Worm (Caenorhabditis elegans) whole organism, L4/young adult: Measurements from ENCODE around the gene frm-8.
"Not testable (repeated sequence)": the region's sequence is repeated elsewhere in the genome, so short reads cannot be mapped to it uniquely, and the experiment has no call there.

Experiments used
- W03F9.2 ChIP-seq: fragments of 150-350 bp; optimal IDR thresholded peaks from 2 replicates; lab custom pipeline; 2014; ENCODE audit warnings: missing biosample characterization, missing genetic modification characterization
- dao-5 ChIP-seq: sonication (generic microtip); optimal IDR thresholded peaks from 2 replicates; lab custom pipeline; 2016; ENCODE audit warnings: missing genotype, missing genetic modification characterization, moderate library complexity, missing compliant biosample characterization
- him-1 ChIP-seq: sonication (generic microtip); optimal IDR thresholded peaks from 2 replicates; lab custom pipeline; 2016; ENCODE audit warnings: missing genotype, missing genetic modification reagents, missing genetic modification characterization, missing compliant biosample characterization

Gene frm-8

DNA sequence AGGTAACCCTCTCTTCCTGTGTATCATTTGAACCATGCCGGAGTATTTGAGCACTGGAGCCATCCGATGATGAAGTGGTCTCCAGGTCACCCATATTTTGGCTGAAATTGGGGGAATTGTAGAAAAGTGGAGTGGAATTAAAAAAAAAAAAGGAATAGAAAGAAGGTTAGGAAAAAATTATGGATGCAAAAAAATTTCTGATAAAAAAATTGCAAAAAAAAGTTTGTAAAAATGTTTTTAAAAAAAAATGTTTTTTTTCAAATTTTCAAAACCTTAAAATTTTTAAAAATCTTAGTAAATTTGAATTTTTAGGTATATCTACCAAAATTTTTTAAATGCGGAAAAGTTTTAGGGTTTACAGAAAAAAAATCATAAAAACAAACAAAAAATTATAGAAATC is at the start of gene frm-8:
TSS of gene frm-8 (minus strand) at position 101 of the 400 bp plus-strand sequence.
- no peak for TF ChIP-seq him-1
- no peak for TF ChIP-seq dao-5 (tag; lab: Kevin White, UChicago)
- TF ChIP-seq W03F9.2 (tag; lab: Kevin White, UChicago), result no peak

DNA sequence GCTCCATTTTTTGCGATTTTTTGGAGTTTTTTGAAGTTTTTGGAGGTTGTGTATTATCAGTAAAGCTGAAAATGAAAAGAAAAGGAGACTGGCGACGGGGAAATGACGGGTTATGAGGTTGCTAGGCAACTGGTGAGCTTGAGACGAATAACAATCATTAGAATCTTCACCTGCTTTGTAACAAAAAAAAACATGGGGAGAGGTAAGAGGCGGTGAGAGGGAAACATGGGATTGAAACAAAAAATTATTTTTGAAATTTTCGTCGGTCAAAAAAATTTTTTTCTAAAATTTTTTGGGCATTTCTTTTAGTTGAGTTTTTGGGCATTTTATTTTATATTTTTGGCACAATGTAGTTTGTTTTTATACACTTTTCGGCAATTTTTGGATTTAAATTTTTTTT is 47.7 kb upstream of the frm-8 start, which contains the start of gene Y53G8AM.7:
TSS of gene Y53G8AM.7 (minus strand) at position 101 of the 400 bp plus-strand sequence.
- TF ChIP-seq him-1, result no peak
- TF ChIP-seq dao-5 (tag; lab: Kevin White, UChicago), result no peak
- TF ChIP-seq W03F9.2 (tag; lab: Kevin White, UChicago), result no peak

DNA sequence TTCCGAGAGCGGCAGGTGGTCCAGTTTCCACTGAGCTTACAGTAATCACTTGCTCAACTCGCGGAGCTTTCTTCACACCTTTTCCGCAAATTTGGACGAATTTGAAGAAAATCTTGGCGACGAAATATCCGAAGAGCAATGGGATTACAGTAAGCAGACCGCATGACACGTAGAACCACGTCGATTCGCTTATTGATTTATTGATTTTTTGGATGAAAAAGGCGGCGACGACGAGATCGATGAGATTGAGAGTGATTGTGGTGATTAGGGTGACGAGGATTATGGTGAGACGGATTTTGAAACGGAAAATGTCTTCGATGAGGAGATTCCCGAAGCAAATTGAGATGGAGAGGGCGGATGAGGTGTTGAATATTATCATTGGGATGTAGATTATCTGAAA is 44.7 kb upstream of the frm-8 start:
- TF ChIP-seq him-1 (no peak), dao-5 (tag; lab: Kevin White, UChicago) (no peak), W03F9.2 (tag; lab: Kevin White, UChicago) (no peak)

DNA sequence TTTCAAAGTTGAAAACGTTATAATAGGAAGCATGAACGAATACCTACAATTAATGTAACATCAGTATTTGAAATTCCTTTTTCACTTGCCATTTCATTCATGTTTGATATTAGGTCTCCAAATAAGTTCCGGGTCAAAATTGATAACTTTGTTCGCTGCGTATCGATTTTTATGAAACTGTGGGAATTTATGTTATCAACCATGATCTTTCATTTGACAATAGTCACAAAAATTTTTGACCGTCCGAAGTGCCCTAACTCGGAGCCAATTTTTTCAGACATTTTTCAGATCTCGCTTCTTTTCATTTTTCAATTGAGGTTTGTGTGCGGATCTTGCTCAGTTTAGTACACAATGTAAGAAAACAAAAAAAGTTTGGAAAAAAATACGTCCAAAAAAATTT is 40.7 kb upstream of the frm-8 start, which contains the start of gene Y53G8AM.6:
TSS of gene Y53G8AM.6 (minus strand) at position 101 of the 400 bp plus-strand sequence.
- TF ChIP-seq W03F9.2 (tag; lab: Kevin White, UChicago); him-1; dao-5 (tag; lab: Kevin White, UChicago): not testable (repeated sequence)

DNA sequence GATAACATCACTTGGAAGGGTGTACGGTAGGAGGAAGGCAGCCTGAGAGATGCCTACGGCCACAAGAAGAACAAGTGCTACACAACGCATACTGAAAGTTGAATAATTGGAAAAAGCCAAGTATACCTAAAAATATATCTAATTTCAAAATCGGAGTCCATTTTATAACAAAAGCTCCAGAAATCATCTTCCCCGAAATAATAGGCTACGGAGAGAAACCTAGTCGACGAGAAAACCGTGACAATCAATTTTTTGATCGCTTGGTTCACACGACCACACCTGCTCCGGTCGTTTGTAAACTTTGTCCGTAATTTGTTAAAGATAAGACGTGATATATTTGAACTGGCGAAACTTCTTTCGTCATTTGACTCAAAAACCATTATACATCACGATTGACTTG is 39.4 kb upstream of the frm-8 start, which contains the start of gene nspg-7.2:
TSS of gene nspg-7.2 (minus strand) at position 101 of the 400 bp plus-strand sequence.
- no peak for TF ChIP-seq dao-5 (tag; lab: Kevin White, UChicago)
- TF ChIP-seq him-1, result no peak
- TF ChIP-seq W03F9.2 (tag; lab: Kevin White, UChicago), result no peak

DNA sequence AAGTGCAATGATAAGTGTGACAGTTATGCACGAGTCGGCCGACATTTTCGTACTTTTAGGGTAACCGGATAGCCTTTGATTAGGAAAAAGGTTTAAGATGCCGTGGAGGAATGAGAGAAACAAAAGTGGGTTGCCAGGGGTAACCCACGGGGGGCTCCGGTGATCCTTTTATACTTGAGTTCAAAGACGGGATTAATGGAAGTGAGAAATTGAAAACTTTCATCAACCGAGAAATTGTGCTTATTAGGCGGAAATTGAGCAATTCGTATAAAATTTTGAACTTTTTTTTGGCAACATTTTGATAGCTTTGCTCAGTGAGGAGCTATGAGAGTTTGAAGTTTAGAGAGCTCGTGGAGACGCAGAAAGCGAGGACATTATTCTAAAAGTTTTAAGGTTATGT is 36.6 kb upstream of the frm-8 start, which contains the start of gene Y53G8AM.4:
TSS of gene Y53G8AM.4 (minus strand) at position 101 of the 400 bp plus-strand sequence.
- TF ChIP-seq W03F9.2 (tag; lab: Kevin White, UChicago) (no peak), him-1 (no peak), dao-5 (tag; lab: Kevin White, UChicago) (no peak)

DNA sequence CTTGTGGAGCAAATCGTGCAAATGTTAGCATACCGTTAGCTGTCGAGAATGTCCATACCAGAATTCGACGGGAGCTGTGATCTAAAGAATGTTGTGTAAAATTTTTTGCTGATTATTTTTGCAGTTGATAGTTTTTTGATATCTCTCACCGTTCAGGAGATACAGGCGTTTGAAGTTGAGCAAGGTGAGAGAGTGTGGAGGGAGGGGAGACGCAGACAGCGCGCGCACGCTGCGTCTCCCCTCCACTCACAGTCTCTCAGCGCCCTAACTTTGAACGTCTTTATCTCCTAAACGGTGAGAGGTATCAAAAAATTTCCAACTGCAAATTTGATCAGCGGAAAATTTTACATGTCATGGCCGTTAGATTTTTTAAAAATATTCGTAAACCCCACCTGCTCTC is 36.1 kb upstream of the frm-8 start:
- TF ChIP-seq W03F9.2 (tag; lab: Kevin White, UChicago) (no peak), him-1 (no peak), dao-5 (tag; lab: Kevin White, UChicago) (no peak)

DNA sequence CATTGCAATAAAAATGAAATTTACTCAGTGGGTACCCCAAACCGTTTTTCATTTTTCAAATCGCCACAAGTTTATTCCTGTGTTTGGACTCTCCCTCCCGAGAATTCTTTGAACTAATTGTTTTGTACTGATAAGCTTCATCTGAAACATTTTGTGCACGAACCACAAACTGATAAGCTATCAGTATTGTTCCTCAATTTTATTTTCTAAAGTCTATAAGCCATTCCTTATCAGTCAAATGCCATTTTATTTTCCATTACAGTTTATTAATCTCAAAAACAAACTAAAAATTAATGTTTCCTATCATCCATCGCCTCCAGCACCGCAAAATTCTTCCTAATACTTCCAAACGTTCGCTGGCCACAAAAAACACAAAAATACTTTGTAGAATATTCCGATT is 34.8 kb upstream of the frm-8 start:
- TF ChIP-seq dao-5 (tag; lab: Kevin White, UChicago), result no peak
- no peak for TF ChIP-seq him-1
- TF ChIP-seq W03F9.2 (tag; lab: Kevin White, UChicago), result no peak

DNA sequence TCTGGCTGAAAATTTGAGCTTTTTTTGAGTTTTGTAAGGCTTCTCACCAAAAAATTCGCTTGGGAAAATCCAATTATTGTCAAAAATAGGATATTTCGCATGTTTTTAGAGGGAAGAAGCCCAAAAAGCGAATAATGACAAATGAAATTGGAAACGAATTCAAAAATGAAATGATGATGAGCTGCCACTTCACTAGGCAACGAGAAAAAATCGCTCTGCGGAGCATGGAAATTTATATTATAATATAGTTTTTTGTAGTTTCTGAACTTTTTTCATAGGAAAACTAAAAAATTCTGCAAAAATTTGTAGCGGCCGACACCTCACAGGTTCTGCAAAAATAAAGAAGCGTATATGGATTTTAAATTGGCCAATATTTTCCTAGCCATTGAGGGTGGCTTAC is 34.1 kb upstream of the frm-8 start, which contains the start of gene Y53G8AL.3:
TSS of gene Y53G8AL.3 (minus strand) at position 101 of the 400 bp plus-strand sequence.
- TF ChIP-seq dao-5 (tag; lab: Kevin White, UChicago) (no peak), him-1 (no peak)

DNA sequence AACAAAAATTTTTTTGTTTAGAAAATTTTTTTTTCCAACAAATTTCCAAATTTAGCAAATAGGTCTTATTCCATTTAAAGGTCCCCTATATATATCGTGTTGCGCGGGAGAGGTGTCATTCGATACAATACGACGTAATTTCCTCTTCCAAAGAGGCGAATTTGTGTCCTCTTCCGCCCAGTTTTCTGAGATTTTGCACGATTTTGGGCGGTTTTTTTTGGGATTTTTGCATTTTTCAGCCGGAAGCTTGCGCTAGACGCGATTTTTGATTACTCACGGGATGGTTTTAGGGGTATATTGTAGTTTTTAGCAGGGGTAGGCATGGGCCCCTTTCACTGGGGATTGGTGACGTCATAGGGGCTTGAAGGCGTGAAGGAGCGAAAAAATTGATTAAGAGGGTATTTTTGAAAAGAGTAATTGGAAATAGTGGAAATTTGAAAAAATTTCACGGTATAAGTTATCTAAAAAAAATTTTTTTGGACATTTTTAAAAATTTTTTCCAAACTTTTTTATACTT is 31.7 kb upstream of the frm-8 start, which contains the start of gene Y53G8AL.4:
TSS of gene Y53G8AL.4 (minus strand) at position 51 of the 517 bp plus-strand sequence.
- TF ChIP-seq W03F9.2 (tag; lab: Kevin White, UChicago) (no peak), him-1 (no peak), dao-5 (tag; lab: Kevin White, UChicago) (no peak)

DNA sequence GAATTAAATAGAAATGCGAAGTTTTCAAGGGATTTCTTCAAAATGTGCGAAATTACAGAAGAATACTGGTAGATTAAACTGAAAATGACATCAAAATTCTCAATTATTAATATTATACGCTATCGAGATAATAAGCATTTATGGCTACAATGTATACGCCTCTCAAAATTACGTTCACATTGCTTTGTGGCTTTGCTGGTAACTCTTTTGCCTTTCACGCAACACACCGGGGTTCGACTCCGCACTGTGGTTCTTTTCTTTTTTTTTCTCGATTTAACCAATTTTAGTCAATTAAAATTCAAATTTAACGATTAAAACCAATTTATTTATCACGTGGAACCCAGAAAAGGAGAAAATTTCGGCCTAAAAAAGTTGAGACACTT is 30.1 kb upstream of the frm-8 start:
- TF ChIP-seq him-1, result no peak
- TF ChIP-seq W03F9.2 (tag; lab: Kevin White, UChicago), result no peak
- peak; percentile 61 for TF ChIP-seq dao-5 (tag; lab: Kevin White, UChicago)

DNA sequence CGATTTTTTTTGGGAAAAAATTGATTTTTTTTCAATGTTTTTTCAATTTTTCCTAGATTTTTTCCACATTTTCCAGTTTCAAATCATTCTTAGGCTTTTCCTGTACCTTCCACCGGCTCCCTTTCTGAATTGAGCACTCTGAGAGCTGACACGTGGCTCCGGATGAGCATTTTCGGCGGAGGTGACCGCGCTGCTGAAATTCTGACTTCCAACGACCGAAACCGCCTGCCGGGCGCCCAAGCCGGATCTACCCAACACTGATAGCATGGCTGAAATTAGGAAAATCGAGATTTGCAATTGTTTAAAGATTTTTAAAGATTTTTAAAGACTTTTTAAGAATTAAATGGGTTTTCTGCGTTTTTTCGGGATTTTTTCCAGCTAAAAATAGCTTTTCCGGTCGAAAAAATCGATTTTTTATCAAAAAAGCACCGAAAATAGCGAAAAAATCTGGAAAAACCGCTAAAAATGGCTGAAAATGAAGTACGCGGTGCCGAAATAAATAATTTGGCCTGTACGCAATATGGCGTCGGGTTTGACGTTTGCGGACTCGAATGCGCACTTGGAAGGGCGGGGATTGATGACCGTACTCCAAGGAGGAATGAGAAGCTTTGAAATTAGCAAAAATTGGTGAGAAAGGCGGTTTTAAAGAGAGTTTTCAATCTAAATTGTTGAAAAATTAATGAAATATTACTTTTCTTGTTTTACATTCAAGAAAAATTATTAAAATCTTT is 29.5 kb upstream of the frm-8 start, which contains the start of gene nduf-9:
TSS of gene nduf-9 (minus strand) at position 269 of the 731 bp plus-strand sequence.
- no peak for TF ChIP-seq him-1
- peak; percentile 39 for TF ChIP-seq W03F9.2 (tag; lab: Kevin White, UChicago)
- no peak for TF ChIP-seq dao-5 (tag; lab: Kevin White, UChicago)

DNA sequence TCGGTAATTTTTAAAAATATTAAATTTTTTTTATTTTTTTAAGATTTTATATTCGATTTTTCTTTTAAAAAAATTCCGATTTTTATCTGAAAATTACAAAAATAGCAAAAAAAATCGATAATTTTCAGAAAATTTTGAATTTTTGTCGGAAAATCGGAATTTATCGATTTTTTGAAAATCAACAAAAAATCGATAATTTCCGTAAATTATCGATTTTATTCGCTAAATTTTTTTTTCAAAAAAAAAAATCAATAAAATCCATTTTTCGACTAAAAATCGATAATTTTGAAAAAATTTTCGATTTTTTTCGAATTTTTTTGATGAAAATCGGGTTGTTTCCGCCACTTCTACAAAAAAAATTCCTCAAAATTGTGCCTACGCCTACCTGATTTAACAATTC is 23.4 kb upstream of the frm-8 start:
- TF ChIP-seq W03F9.2 (tag; lab: Kevin White, UChicago) (no peak), dao-5 (tag; lab: Kevin White, UChicago) (no peak), him-1 (no peak)

DNA sequence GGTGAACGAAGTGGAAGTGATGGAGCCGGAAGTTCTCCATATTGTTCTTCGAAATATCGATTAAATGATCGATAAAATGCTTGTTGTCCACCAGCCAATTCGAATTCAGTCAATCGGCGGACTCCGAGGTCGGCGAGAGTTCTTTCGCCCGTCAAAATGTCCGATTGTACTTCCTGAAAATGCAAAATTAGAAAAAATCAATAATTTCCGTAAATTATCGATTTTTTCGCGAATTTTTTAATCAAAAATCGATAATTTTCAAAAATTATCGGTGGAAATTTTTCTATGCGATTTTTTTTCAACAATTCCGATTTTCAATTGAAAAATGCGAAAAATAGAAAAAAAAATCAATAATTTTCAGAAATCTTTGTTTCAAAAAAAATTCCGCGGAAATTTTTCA is 23.0 kb upstream of the frm-8 start:
- TF ChIP-seq W03F9.2 (tag; lab: Kevin White, UChicago), result no peak
- TF ChIP-seq dao-5 (tag; lab: Kevin White, UChicago), result no peak
- TF ChIP-seq him-1, result no peak
